Fruit fly (Drosophila melanogaster): ENCODE measurements around the gene CD98hc.

CD98hc gene

dm6 chr3R:7962778-7963494, 15.3 kb downstream of the CD98hc start (continued):
- TF ChIP-seq sna (GFP tag; IDR thresholded peaks at IDR 0.05; ENCODE audit: partially characterized antibody) = no peak
- TF ChIP-seq CG17328 (GFP tag; IDR thresholded peaks at IDR 0.05) = peak; percentile 58; the same call in 1 of the 2 replicates
- TF ChIP-seq Fer1 (GFP tag; optimal IDR thresholded peaks at IDR 0.05) = no peak
- TF ChIP-seq Xbp1 (GFP tag; optimal IDR thresholded peaks at IDR 0.05) = peak; percentile 15
- TF ChIP-seq CG11504 (tag; optimal IDR thresholded peaks at IDR 0.05) = peak; percentile 63
- no peak for TF ChIP-seq chinmo (GFP tag; IDR thresholded peaks at IDR 0.05; ENCODE audit: partially characterized antibody)
- peak; percentile 76 for TF ChIP-seq CG4424 (GFP tag; optimal IDR thresholded peaks at IDR 0.05)
- peak; percentile 82 for TF ChIP-seq phol (tag; optimal IDR thresholded peaks at IDR 0.05)
- TF ChIP-seq hb (GFP tag; IDR thresholded peaks at IDR 0.05; ENCODE audit: partially characterized antibody) = 0 out of 3 replicates have a peak, but pooled peaks have one; percentile 10
- TF ChIP-seq CoRest (tag; optimal IDR thresholded peaks at IDR 0.05) = peak; percentile 72
- TF ChIP-seq CG12071 (GFP tag; optimal IDR thresholded peaks at IDR 0.05) = no peak
- TF ChIP-seq CG18619 (GFP tag; optimal IDR thresholded peaks at IDR 0.05) = peak; percentile 58
- peak; percentile 20 for TF ChIP-seq Max (GFP tag; optimal IDR thresholded peaks at IDR 0.05)
- TF ChIP-seq da (GFP tag; optimal IDR thresholded peaks at IDR 0.05) = no peak
- TF ChIP-seq CG14667 (GFP tag; IDR thresholded peaks at IDR 0.05) = peak; percentile 25; the same call in 1 of the 2 replicates
- no peak for TF ChIP-seq CG10366 (GFP tag; IDR thresholded peaks at IDR 0.05)
- TF ChIP-seq HLHmδ (GFP tag; optimal IDR thresholded peaks at IDR 0.05) = no peak
- TF ChIP-seq otp (GFP tag; IDR thresholded peaks at IDR 0.05) = no peak
- peak; percentile 68 for TF ChIP-seq fd96Cb (tag; optimal IDR thresholded peaks at IDR 0.05)
- TF ChIP-seq CG12219 (GFP tag; optimal IDR thresholded peaks at IDR 0.05) = no peak
- TF ChIP-seq chif (GFP tag; optimal IDR thresholded peaks at IDR 0.05) = peak; percentile 4 to 10
- no peak for TF ChIP-seq nau (GFP tag; optimal IDR thresholded peaks at IDR 0.05)
- TF ChIP-seq fd3F (GFP tag; optimal IDR thresholded peaks at IDR 0.05) = no peak
- no peak for TF ChIP-seq E2f2 (GFP tag; IDR thresholded peaks at IDR 0.05)
- 0 out of 2 replicates have a peak, but pooled peaks have one; percentile 2 for TF ChIP-seq Ada2b (GFP tag; IDR thresholded peaks at IDR 0.05)
- no peak for TF ChIP-seq so (GFP tag; IDR thresholded peaks at IDR 0.05)
- no peak for TF ChIP-seq CG13123 (GFP tag; optimal IDR thresholded peaks at IDR 0.05)
- TF ChIP-seq Optix (GFP tag; IDR thresholded peaks at IDR 0.05) = 0 out of 3 replicates have a peak, but pooled peaks have one; percentile 15
- peak; percentile 6 for TF ChIP-seq CG12659 (GFP tag; optimal IDR thresholded peaks at IDR 0.05)
- TF ChIP-seq z (GFP tag; IDR thresholded peaks at IDR 0.05) = peak; percentile 62; the same call in 1 of the 3 replicates
- peak; percentile 91 for TF ChIP-seq cg (GFP tag; optimal IDR thresholded peaks at IDR 0.05)
- TF ChIP-seq klu (GFP tag; IDR thresholded peaks at IDR 0.05) = no peak
- no peak for TF ChIP-seq CG17359 (tag; optimal IDR thresholded peaks at IDR 0.05)
- TF ChIP-seq CG17385 (GFP tag; optimal IDR thresholded peaks at IDR 0.05) = peak; percentile 27
- TF ChIP-seq Asciz (GFP tag; optimal IDR thresholded peaks at IDR 0.05) = peak; percentile 55
- peak; percentile 6; the same call in 1 of the 3 replicates for TF ChIP-seq ase (GFP tag; IDR thresholded peaks at IDR 0.05)
- peak; percentile 76 for TF ChIP-seq CG2712 (tag; optimal IDR thresholded peaks at IDR 0.05)
- TF ChIP-seq CG32767 (GFP tag; IDR thresholded peaks at IDR 0.05) = no peak
- no peak for TF ChIP-seq chm (GFP tag; IDR thresholded peaks at IDR 0.05)
- TF ChIP-seq HLH4C (GFP tag; IDR thresholded peaks at IDR 0.05; ENCODE audit: partially characterized antibody) = no peak
- no peak for TF ChIP-seq Pdp1 (GFP tag; optimal IDR thresholded peaks at IDR 0.05)
- TF ChIP-seq H2.0 (GFP tag; IDR thresholded peaks at IDR 0.05) = 0 out of 2 replicates have a peak, but pooled peaks have one; percentile 18
- no peak for TF ChIP-seq CG4328 (GFP tag; optimal IDR thresholded peaks at IDR 0.05)
- peak; percentile 30 for TF ChIP-seq CG4282 (GFP tag; optimal IDR thresholded peaks at IDR 0.05)
- TF ChIP-seq twi (tag; optimal IDR thresholded peaks at IDR 0.05) = peak; percentile 31
- no peak for TF ChIP-seq CG33213 (GFP tag; optimal IDR thresholded peaks at IDR 0.05)
- peak; percentile 34 for TF ChIP-seq Spps (tag; optimal IDR thresholded peaks at IDR 0.05)
- TF ChIP-seq zen2 (GFP tag; IDR thresholded peaks at IDR 0.05; ENCODE audit: partially characterized antibody) = no peak
